Fruit fly (Drosophila melanogaster) whole organism, embryonic: ENCODE results near the gene PIG-Wb.

Source experiments
- BEAF-32 ChIP-seq: fragments of 200-800 bp; sonication (Bioruptor generic); optimal IDR thresholded peaks from 3 replicates; lab custom pipeline; 2017; ENCODE audit warnings: missing biosample characterization, missing genetic modification characterization, mild to moderate bottlenecking, moderate library complexity, missing genetic modification reagents
- BtbVII ChIP-seq: fragments of 200-800 bp; sonication (Bioruptor generic); optimal IDR thresholded peaks from 3 replicates; lab custom pipeline; 2017; ENCODE audit warnings: missing biosample characterization, mild to moderate bottlenecking, missing genetic modification characterization
- CG10565 ChIP-seq: fragments of 200-800 bp; sonication (Bioruptor generic); optimal IDR thresholded peaks from 3 replicates; lab custom pipeline; 2016; ENCODE audit warnings: missing biosample characterization, mild to moderate bottlenecking, missing genetic modification characterization
- CG10979 ChIP-seq: fragments of 200-800 bp; sonication (Bioruptor generic); optimal IDR thresholded peaks from 2 replicates; lab custom pipeline; 2018; ENCODE audit warnings: missing biosample characterization, mild to moderate bottlenecking, missing genetic modification characterization, moderate library complexity
- CG12104 ChIP-seq: fragments of 200-800 bp; sonication (Bioruptor generic); optimal IDR thresholded peaks from 3 replicates; lab custom pipeline; 2016; ENCODE audit warnings: missing biosample characterization, missing genetic modification characterization
- CG13123 ChIP-seq: fragments of 200-800 bp; sonication (Bioruptor generic); optimal IDR thresholded peaks from 2 replicates; lab custom pipeline; 2016; ENCODE audit warnings: missing biosample characterization, missing genetic modification characterization
- CG14050 ChIP-seq: fragments of 200-800 bp; sonication (Bioruptor generic); IDR thresholded peaks from 3 replicates; pipeline ENCODE4 v1.3.6; 2022; ENCODE audit warnings: missing biosample characterization, missing genetic modification characterization
- CG14710 ChIP-seq: fragments of 200-800 bp; sonication (Bioruptor generic); optimal IDR thresholded peaks from 3 replicates; lab custom pipeline; 2019; ENCODE audit warnings: missing biosample characterization, mild to moderate bottlenecking, missing genetic modification characterization, moderate library complexity
- CG15011 ChIP-seq: fragments of 200-800 bp; sonication (Bioruptor generic); optimal IDR thresholded peaks from 3 replicates; lab custom pipeline; 2018; ENCODE audit warnings: missing biosample characterization, mild to moderate bottlenecking, missing genetic modification characterization
- CG15073 ChIP-seq: fragments of 200-800 bp; sonication (Bioruptor generic); optimal IDR thresholded peaks from 2 replicates; lab custom pipeline; 2016; ENCODE audit warnings: missing biosample characterization, missing genetic modification characterization
- CG15696 ChIP-seq: fragments of 200-800 bp; sonication (Bioruptor generic); optimal IDR thresholded peaks from 2 replicates; lab custom pipeline; 2019; ENCODE audit warnings: missing biosample characterization, mild to moderate bottlenecking, missing genetic modification characterization, moderate library complexity
- CG1602 ChIP-seq: fragments of 200-800 bp; sonication (Bioruptor generic); optimal IDR thresholded peaks from 3 replicates; lab custom pipeline; 2016; ENCODE audit warnings: missing biosample characterization, missing genetic modification characterization
- CG17328 ChIP-seq: fragments of 200-800 bp; sonication (Bioruptor generic); IDR thresholded peaks from 2 replicates; pipeline ENCODE4 v1.3.6; 2022; ENCODE audit warnings: missing biosample characterization, missing genetic modification characterization
- CG17829 ChIP-seq: fragments of 200-800 bp; optimal IDR thresholded peaks from 2 replicates; lab custom pipeline; 2019; ENCODE audit warnings: missing biosample characterization, mild to moderate bottlenecking, missing genetic modification characterization, moderate library complexity
- CG18619 ChIP-seq: fragments of 200-800 bp; sonication (Bioruptor generic); optimal IDR thresholded peaks from 3 replicates; lab custom pipeline; 2017; ENCODE audit warnings: missing biosample characterization, mild to moderate bottlenecking, missing genetic modification characterization
- CG2129 ChIP-seq: fragments of 200-800 bp; sonication (Bioruptor generic); IDR thresholded peaks from 2 replicates; pipeline ENCODE4 v1.3.6; 2022; ENCODE audit warnings: missing biosample characterization, missing genetic modification characterization; ENCODE audit not compliant: partially characterized antibody
- CG4820 ChIP-seq: fragments of 200-800 bp; sonication (Bioruptor generic); optimal IDR thresholded peaks from 3 replicates; lab custom pipeline; 2016; ENCODE audit warnings: missing biosample characterization, missing genetic modification characterization
- CG6272 ChIP-seq: fragments of 200-800 bp; sonication (Bioruptor generic); IDR thresholded peaks from 2 replicates; pipeline ENCODE4 v1.3.6; 2022; ENCODE audit warnings: missing biosample characterization, missing genetic modification characterization
- CG7987 ChIP-seq: fragments of 200-800 bp; sonication (Bioruptor generic); optimal IDR thresholded peaks from 2 replicates; lab custom pipeline; 2018; ENCODE audit warnings: missing biosample characterization, mild to moderate bottlenecking, missing genetic modification characterization, moderate library complexity
- CoRest ChIP-seq: fragments of 200-800 bp; sonication (Bioruptor generic); optimal IDR thresholded peaks from 3 replicates; lab custom pipeline; 2018; ENCODE audit warnings: missing biosample characterization, mild to moderate bottlenecking, missing genetic modification characterization, moderate library complexity
- Doc3 ChIP-seq: fragments of 200-800 bp; sonication (Bioruptor generic); IDR thresholded peaks from 3 replicates; pipeline ENCODE4 v1.3.6; 2022; ENCODE audit warnings: missing biosample characterization, missing genetic modification characterization; ENCODE audit not compliant: partially characterized antibody
- Dp ChIP-seq: fragments of 200-800 bp; sonication (Bioruptor generic); optimal IDR thresholded peaks from 2 replicates; lab custom pipeline; 2018; ENCODE audit warnings: missing biosample characterization, mild to moderate bottlenecking, missing genetic modification characterization, moderate library complexity
- Gsc ChIP-seq: fragments of 200-800 bp; sonication (Bioruptor generic); IDR thresholded peaks from 2 replicates; pipeline ENCODE4 v1.3.6; 2022; ENCODE audit warnings: missing biosample characterization, missing genetic modification characterization
- HLHmδ ChIP-seq: fragments of 200-800 bp; sonication (Bioruptor generic); optimal IDR thresholded peaks from 2 replicates; lab custom pipeline; 2018; ENCODE audit warnings: missing biosample characterization, mild to moderate bottlenecking, missing genetic modification characterization, moderate library complexity
- MESR4 ChIP-seq: fragments of 200-800 bp; sonication (Bioruptor generic); optimal IDR thresholded peaks from 2 replicates; lab custom pipeline; 2018; ENCODE audit warnings: missing biosample characterization, mild to moderate bottlenecking, missing genetic modification characterization, moderate library complexity
- NfI ChIP-seq: fragments of 200-800 bp; sonication (Bioruptor generic); optimal IDR thresholded peaks from 3 replicates; lab custom pipeline; 2018; ENCODE audit warnings: missing biosample characterization, mild to moderate bottlenecking, missing genetic modification characterization, moderate library complexity
- Oaz ChIP-seq: fragments of 200-800 bp; sonication (Bioruptor generic); IDR thresholded peaks from 2 replicates; pipeline ENCODE4 v1.3.6; 2022; ENCODE audit warnings: missing biosample characterization, missing genetic modification characterization
- Ravus ChIP-seq: fragments of 200-800 bp; sonication (Bioruptor generic); IDR thresholded peaks from 2 replicates; pipeline ENCODE4 v1.3.6; 2022; ENCODE audit warnings: missing biosample characterization, missing genetic modification characterization
- Trl ChIP-seq, 3 experiments: fragments of >200 bp in 2 of 3; fragments of 200-800 bp in 1 of 3; sonication (Bioruptor generic) in 1 of 3; optimal IDR thresholded peaks; 2 replicates in 1 of 3; 3 replicates in 2 of 3; lab custom pipeline; 2016 to 2017; ENCODE audit warnings: missing biosample characterization in 1 of 3, missing genetic modification characterization in 1 of 3
- Xrp1 ChIP-seq: fragments of 200-800 bp; sonication (Bioruptor generic); IDR thresholded peaks from 2 replicates; pipeline ENCODE4 v1.3.6; 2022; ENCODE audit warnings: missing biosample characterization, missing genetic modification characterization
- YL-1 ChIP-seq: fragments of 200-800 bp; sonication (Bioruptor generic); optimal IDR thresholded peaks from 3 replicates; lab custom pipeline; 2017; ENCODE audit warnings: missing biosample characterization, mild to moderate bottlenecking, missing genetic modification characterization
- aop ChIP-seq: fragments of 200-800 bp; sonication (Bioruptor generic); IDR thresholded peaks from 2 replicates; pipeline ENCODE4 v1.3.6; 2022; ENCODE audit warnings: missing biosample characterization, missing genetic modification characterization
- ap ChIP-seq: fragments of 200-800 bp; sonication (Bioruptor generic); IDR thresholded peaks from 2 replicates; pipeline ENCODE4 v1.3.6; 2022; ENCODE audit warnings: missing biosample characterization, missing genetic modification characterization
- az2 ChIP-seq: fragments of 200-800 bp; sonication (Bioruptor generic); optimal IDR thresholded peaks from 3 replicates; lab custom pipeline; 2016; ENCODE audit warnings: missing biosample characterization, missing genetic modification characterization
- dati ChIP-seq: fragments of 200-800 bp; sonication (Bioruptor generic); IDR thresholded peaks from 2 replicates; pipeline ENCODE4 v1.3.6; 2022; ENCODE audit warnings: missing biosample characterization, missing genetic modification characterization
- dmrt11E ChIP-seq: fragments of 200-800 bp; sonication (Bioruptor generic); optimal IDR thresholded peaks from 3 replicates; lab custom pipeline; 2018; ENCODE audit warnings: missing biosample characterization, mild to moderate bottlenecking, missing genetic modification characterization, moderate library complexity
- fd102C ChIP-seq: fragments of 200-800 bp; sonication (Bioruptor generic); optimal IDR thresholded peaks from 2 replicates; lab custom pipeline; 2018; ENCODE audit warnings: missing biosample characterization, mild to moderate bottlenecking, missing genetic modification characterization, moderate library complexity
- gcm ChIP-seq: fragments of 200-800 bp; sonication (Bioruptor generic); optimal IDR thresholded peaks from 2 replicates; lab custom pipeline; 2019; ENCODE audit warnings: missing biosample characterization, mild to moderate bottlenecking, missing genetic modification characterization, moderate library complexity
- knrl ChIP-seq: fragments of 200-800 bp; sonication (Bioruptor generic); IDR thresholded peaks from 3 replicates; pipeline ENCODE4 v1.3.6; 2022; ENCODE audit warnings: missing biosample characterization, missing genetic modification characterization; ENCODE audit not compliant: partially characterized antibody
- lmd ChIP-seq: fragments of 200-800 bp; sonication (Bioruptor generic); IDR thresholded peaks from 2 replicates; pipeline ENCODE4 v1.3.6; 2022; ENCODE audit warnings: missing biosample characterization, missing genetic modification characterization
- maf-S ChIP-seq: fragments of 200-800 bp; sonication (Bioruptor generic); optimal IDR thresholded peaks from 2 replicates; lab custom pipeline; 2016; ENCODE audit warnings: missing biosample characterization, missing genetic modification characterization
- peb ChIP-seq: fragments of 200-800 bp; sonication (Bioruptor generic); IDR thresholded peaks from 2 replicates; pipeline ENCODE4 v1.3.6; 2022; ENCODE audit warnings: missing biosample characterization, missing genetic modification characterization
- row ChIP-seq: fragments of 200-800 bp; sonication (Bioruptor generic); IDR thresholded peaks from 3 replicates; pipeline ENCODE4 v1.3.6; 2022; ENCODE audit warnings: missing biosample characterization, missing genetic modification characterization
- sens ChIP-seq: fragments of 200-800 bp; sonication (Bioruptor generic); peaks from one replicate; lab custom pipeline; 2016; ENCODE audit warnings: missing biosample characterization, missing genetic modification characterization
- stc ChIP-seq: fragments of 200-800 bp; sonication (Bioruptor generic); IDR thresholded peaks from 2 replicates; pipeline ENCODE4 v1.3.6; 2022; ENCODE audit warnings: missing biosample characterization, missing genetic modification characterization
- sug ChIP-seq: fragments of 200-800 bp; optimal IDR thresholded peaks from 2 replicates; lab custom pipeline; 2019; ENCODE audit warnings: missing biosample characterization, mild to moderate bottlenecking, missing genetic modification characterization, moderate library complexity
- vvl ChIP-seq: fragments of 200-800 bp; sonication (Bioruptor generic); IDR thresholded peaks from 2 replicates; pipeline ENCODE4 v1.3.6; 2022; ENCODE audit warnings: missing biosample characterization, missing genetic modification characterization
- wdn ChIP-seq: fragments of 200-800 bp; sonication (Bioruptor generic); IDR thresholded peaks from 2 replicates; pipeline ENCODE4 v1.3.6; 2022; ENCODE audit warnings: missing biosample characterization, missing genetic modification characterization

Gene PIG-Wb

DNA sequence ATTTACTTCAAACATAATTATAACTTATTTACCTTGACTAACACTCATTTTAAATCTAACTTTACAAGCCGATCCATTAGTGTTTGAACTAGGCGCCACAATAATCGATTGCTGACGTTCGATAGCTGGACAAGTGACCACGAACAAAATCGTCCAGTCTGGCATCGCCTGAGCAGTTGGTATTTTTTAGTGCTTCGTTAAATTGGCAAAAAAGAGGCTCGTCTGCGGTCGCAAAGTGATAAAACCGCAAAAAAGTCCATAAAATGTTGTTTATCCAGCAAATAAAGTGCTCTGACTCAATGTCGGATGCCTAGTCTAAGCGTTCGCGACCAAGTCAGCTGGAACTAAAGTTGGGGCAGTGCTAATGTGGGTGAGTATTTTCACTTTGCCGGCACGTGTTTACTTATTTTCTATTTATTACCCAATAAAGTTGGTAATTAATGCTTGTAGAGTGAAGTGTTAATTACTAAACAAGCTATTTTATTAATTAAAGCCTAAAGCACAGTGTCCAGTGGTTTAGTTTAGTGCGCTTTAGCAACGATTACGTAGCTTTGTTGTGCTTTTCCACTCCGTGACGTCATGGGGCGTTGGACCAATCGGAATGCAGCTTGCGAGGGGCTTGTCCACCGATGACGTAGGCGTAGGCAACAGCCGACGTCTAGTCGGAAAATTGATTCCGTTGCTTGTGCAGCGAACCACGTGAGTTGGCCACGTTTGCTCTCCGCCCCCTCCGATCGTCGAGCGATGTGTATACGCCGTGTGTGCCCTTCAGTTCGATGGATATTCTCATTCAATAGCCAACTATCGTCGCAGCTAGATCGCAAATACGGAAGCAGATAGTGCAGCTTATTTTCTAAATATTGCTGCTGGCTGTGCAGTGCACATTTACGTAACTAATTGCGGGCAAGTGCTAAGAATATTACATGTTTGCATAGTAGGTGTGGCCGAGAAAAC is 746 bp upstream of the PIG-Wb start, which contains the start of gene Gk2 (continued):
- peak; percentile 72 for TF ChIP-seq sens
- TF ChIP-seq ap (GFP tag; lab: Robert Waterston, UW): no peak
- peak; percentile 98 for TF ChIP-seq Dp (GFP tag; lab: Kevin White, UChicago)
- no peak for TF ChIP-seq lmd (GFP tag; lab: Robert Waterston, UW)
- no peak for TF ChIP-seq wdn (GFP tag; lab: Robert Waterston, UW)
- TF ChIP-seq CG12104: no peak
- no peak for TF ChIP-seq Trl (optimal IDR thresholded peaks at IDR 0.05; lab: Kevin White, UChicago)
- no peak for TF ChIP-seq Trl (GFP tag; optimal IDR thresholded peaks at IDR 0.05; lab: Kevin White, UChicago)
- TF ChIP-seq dmrt11E (tag; lab: Kevin White, UChicago): no peak
- TF ChIP-seq aop (GFP tag; lab: Robert Waterston, UW): no peak
- TF ChIP-seq dati (GFP tag; lab: Robert Waterston, UW): no peak
- no peak for TF ChIP-seq peb (GFP tag; lab: Robert Waterston, UW)
- TF ChIP-seq CG17829 (tag; lab: Kevin White, UChicago): no peak
- no peak for TF ChIP-seq maf-S (GFP tag; lab: Kevin White, UChicago)
- TF ChIP-seq CG2129: no peak
- TF ChIP-seq Doc3 (GFP tag; lab: Robert Waterston, UW): no peak
- no peak for TF ChIP-seq YL-1
- TF ChIP-seq stc (GFP tag; lab: Robert Waterston, UW): no peak
- TF ChIP-seq CG15011 (GFP tag; lab: Kevin White, UChicago): no peak
- no peak for TF ChIP-seq CoRest (tag; lab: Kevin White, UChicago)
- 0 out of 2 replicates have a peak, but pooled peaks have one; percentile 13 for TF ChIP-seq CG17328 (GFP tag; lab: Robert Waterston, UW)
- no peak for TF ChIP-seq HLHmδ (GFP tag; lab: Kevin White, UChicago)
- TF ChIP-seq CG14050: no peak
- TF ChIP-seq row (GFP tag; lab: Robert Waterston, UW): 0 out of 3 replicates have a peak, but pooled peaks have one; percentile 5
- TF ChIP-seq vvl (GFP tag; lab: Robert Waterston, UW): 0 out of 2 replicates have a peak, but pooled peaks have one; percentile 28
- TF ChIP-seq fd102C (GFP tag; lab: Kevin White, UChicago): no peak
- no peak for TF ChIP-seq Gsc
- TF ChIP-seq CG6272: no peak
- no peak for TF ChIP-seq Oaz
- peak; percentile 58 for TF ChIP-seq BtbVII (GFP tag; lab: Kevin White, UChicago)
- TF ChIP-seq CG15073: no peak
- no peak for TF ChIP-seq CG7987 (GFP tag; lab: Kevin White, UChicago)
- no peak for TF ChIP-seq CG15696
- no peak for TF ChIP-seq MESR4 (GFP tag; lab: Kevin White, UChicago)
- TF ChIP-seq gcm (GFP tag; lab: Kevin White, UChicago): no peak
- TF ChIP-seq NfI (GFP tag; lab: Kevin White, UChicago): no peak
- peak; percentile 70 for TF ChIP-seq BEAF-32 (GFP tag; lab: Kevin White, UChicago)
- 0 out of 2 replicates have a peak, but pooled peaks have one; percentile 8 for TF ChIP-seq Xrp1 (GFP tag; lab: Robert Waterston, UW)
- no peak for TF ChIP-seq CG13123 (GFP tag; lab: Kevin White, UChicago)
- no peak for TF ChIP-seq CG10979
- no peak for TF ChIP-seq CG1602 (GFP tag; lab: Kevin White, UChicago)
- TF ChIP-seq CG18619: no peak
- no peak for TF ChIP-seq sug (tag; lab: Kevin White, UChicago)
- no peak for TF ChIP-seq az2
- TF ChIP-seq CG4820 (GFP tag; lab: Kevin White, UChicago): no peak
- no peak for TF ChIP-seq Ravus
- peak; percentile 48 for TF ChIP-seq CG14710 (tag; lab: Kevin White, UChicago)
- TF ChIP-seq knrl: no peak
- no peak for TF ChIP-seq CG10565 (GFP tag; lab: Kevin White, UChicago)
